Fruit fly (Drosophila melanogaster): ENCODE measurements around the gene Esyt2.

The Esyt2 gene

DNA sequence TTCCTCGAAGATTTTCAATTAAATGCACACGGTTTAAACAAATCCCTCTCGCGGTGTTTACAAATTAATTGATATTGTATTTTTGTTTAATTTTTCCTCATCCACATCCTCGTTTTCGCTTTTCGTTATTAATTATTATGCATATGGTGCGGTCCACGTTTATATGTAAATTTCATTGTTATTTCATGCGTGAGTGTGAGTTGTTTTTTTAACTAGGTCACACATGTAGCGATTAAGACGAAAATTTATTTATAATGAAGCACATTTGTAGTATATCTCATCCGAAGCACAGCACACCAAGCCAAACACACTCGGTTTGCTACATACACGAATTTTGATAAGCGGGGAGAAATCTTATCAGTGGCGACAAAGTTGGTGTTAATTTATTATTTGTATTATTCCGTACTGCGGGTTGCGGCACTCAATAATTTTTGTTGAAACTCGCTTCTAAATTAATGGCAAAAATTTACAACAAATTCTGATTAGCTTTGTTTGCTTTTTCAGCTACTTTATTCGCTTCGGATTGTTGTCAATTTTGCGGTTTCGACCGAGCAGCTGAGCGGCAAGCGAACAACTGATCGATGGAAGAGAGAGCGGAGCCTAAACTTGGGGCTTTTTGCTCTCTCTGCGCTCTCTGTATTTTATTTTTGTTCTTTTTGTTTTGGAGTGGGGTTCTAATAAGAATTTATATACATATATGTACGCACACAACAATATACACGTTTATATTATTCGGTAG, 27.0 kb downstream of the Esyt2 start:
- TF ChIP-seq rgr (GFP tag; optimal IDR thresholded peaks at IDR 0.05), result no peak
- no peak for TF ChIP-seq Dfd (GFP tag; optimal IDR thresholded peaks at IDR 0.05)
- TF ChIP-seq usp (GFP tag; optimal IDR thresholded peaks at IDR 0.05), result no peak
- TF ChIP-seq woc (GFP tag; optimal IDR thresholded peaks at IDR 0.05), result no peak
- TF ChIP-seq HLH106 (tag; optimal IDR thresholded peaks at IDR 0.05), result no peak
- peak; percentile 54 for TF ChIP-seq jim (GFP tag; optimal IDR thresholded peaks at IDR 0.05)
- TF ChIP-seq Abd-B (GFP tag; optimal IDR thresholded peaks at IDR 0.05), result no peak
- peak; percentile 4 for TF ChIP-seq sage (GFP tag; optimal IDR thresholded peaks at IDR 0.05)
- TF ChIP-seq Jra (GFP tag; optimal IDR thresholded peaks at IDR 0.05), result no peak
- peak; percentile 60 for TF ChIP-seq brk (GFP tag; optimal IDR thresholded peaks at IDR 0.05)
- TF ChIP-seq h (GFP tag; optimal IDR thresholded peaks at IDR 0.05), result peak; percentile 48
- no peak for TF ChIP-seq dsf (GFP tag; optimal IDR thresholded peaks at IDR 0.05; ENCODE audit: borderline replicate concordance)
- TF ChIP-seq dmrt93B (GFP tag; optimal IDR thresholded peaks at IDR 0.05), result no peak
- peak; percentile 75 for TF ChIP-seq CrebA (GFP tag; optimal IDR thresholded peaks at IDR 0.05; ENCODE audit: borderline replicate concordance)
- peak; percentile 89 for TF ChIP-seq Dif (GFP tag; optimal IDR thresholded peaks at IDR 0.05; ENCODE audit: partially characterized antibody)
- TF ChIP-seq CG9705 (GFP tag; optimal IDR thresholded peaks at IDR 0.05), result no peak
- TF ChIP-seq Hr83 (GFP tag; optimal IDR thresholded peaks at IDR 0.05; ENCODE audit: poor library complexity, severe bottlenecking), result peak; percentile 59
- no peak for TF ChIP-seq N (GFP tag; optimal IDR thresholded peaks at IDR 0.05)
- peak; percentile 18 for TF ChIP-seq Hnf4 (GFP tag; optimal IDR thresholded peaks at IDR 0.05)
- peak; percentile 1 for TF ChIP-seq fru (GFP tag; optimal IDR thresholded peaks at IDR 0.05)
- no peak for TF ChIP-seq ey (GFP tag; optimal IDR thresholded peaks at IDR 0.05)
- no peak for TF ChIP-seq sv (GFP tag; optimal IDR thresholded peaks at IDR 0.05)
- no peak for TF ChIP-seq CG32264 (GFP tag; optimal IDR thresholded peaks at IDR 0.05)
- peak; percentile 10 for TF ChIP-seq Sp1 (GFP tag; optimal IDR thresholded peaks at IDR 0.05)
- TF ChIP-seq GATAd (GFP tag; optimal IDR thresholded peaks at IDR 0.05), result no peak
- TF ChIP-seq lola (GFP tag; optimal IDR thresholded peaks at IDR 0.05), result no peak
- TF ChIP-seq Hr78 (GFP tag; optimal IDR thresholded peaks at IDR 0.05), result no peak
- TF ChIP-seq Mio (GFP tag; optimal IDR thresholded peaks at IDR 0.05), result no peak
- peak; percentile 73 to 87 for TF ChIP-seq dl (GFP tag; optimal IDR thresholded peaks at IDR 0.05; ENCODE audit: insufficient read depth in 1 of 2, partially characterized antibody in 2 of 2)
- no peak for TF ChIP-seq Myc (optimal IDR thresholded peaks at IDR 0.05)
- TF ChIP-seq OdsH (GFP tag; optimal IDR thresholded peaks at IDR 0.05), result no peak
- no peak for TF ChIP-seq pan (optimal IDR thresholded peaks at IDR 0.05)
- peak; percentile 16 for TF ChIP-seq Rel (GFP tag; optimal IDR thresholded peaks at IDR 0.05)
- TF ChIP-seq Rel (tag; optimal IDR thresholded peaks at IDR 0.05), result peak; percentile 42
- no peak for TF ChIP-seq foxo (GFP tag; optimal IDR thresholded peaks at IDR 0.05)
- TF ChIP-seq psq (GFP tag; optimal IDR thresholded peaks at IDR 0.05), result no peak
- peak; percentile 32 for TF ChIP-seq br (GFP tag; optimal IDR thresholded peaks at IDR 0.05)
- TF ChIP-seq Vsx2 (GFP tag; optimal IDR thresholded peaks at IDR 0.05; ENCODE audit: partially characterized antibody), result peak; percentile 65
- TF ChIP-seq tai (GFP tag; optimal IDR thresholded peaks at IDR 0.05), result no peak

DNA sequence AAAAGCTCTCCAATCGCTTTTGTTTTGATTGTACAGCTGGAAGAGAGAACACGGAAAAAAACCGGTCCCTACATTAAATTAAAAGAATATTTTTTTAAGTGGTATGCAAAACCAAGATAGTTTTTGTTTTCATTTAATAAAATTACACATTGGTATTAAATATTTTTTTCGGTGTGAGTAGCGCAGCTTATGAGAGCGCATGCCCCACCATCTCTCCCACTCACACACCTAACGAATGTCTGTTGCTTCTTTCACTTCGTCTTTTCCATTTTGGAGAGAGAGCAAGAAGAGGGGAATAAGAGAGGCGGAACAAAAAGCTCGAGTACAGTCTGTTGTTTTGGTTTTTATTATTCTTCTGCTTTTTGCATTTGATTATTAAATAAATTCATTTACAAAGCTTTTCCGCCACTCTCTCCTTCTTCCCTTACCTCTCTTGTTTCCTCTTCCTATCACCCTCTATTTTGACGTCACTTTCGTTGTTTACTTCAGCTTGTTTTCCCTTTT, 28.1 kb downstream of the Esyt2 start:
- TF ChIP-seq fru (GFP tag; optimal IDR thresholded peaks at IDR 0.05) (peak; percentile 99), Dfd (GFP tag; optimal IDR thresholded peaks at IDR 0.05) (peak; percentile 27), sage (GFP tag; optimal IDR thresholded peaks at IDR 0.05) (peak; percentile 98), woc (GFP tag; optimal IDR thresholded peaks at IDR 0.05) (peak; percentile 98), Vsx2 (GFP tag; optimal IDR thresholded peaks at IDR 0.05; ENCODE audit: partially characterized antibody) (peak; percentile 33), ey (GFP tag; optimal IDR thresholded peaks at IDR 0.05) (peak; percentile 99), CG32264 (GFP tag; optimal IDR thresholded peaks at IDR 0.05) (peak; percentile 94), Jra (GFP tag; optimal IDR thresholded peaks at IDR 0.05) (peak; percentile 97), CG9705 (GFP tag; optimal IDR thresholded peaks at IDR 0.05) (peak; percentile 93), jim (GFP tag; optimal IDR thresholded peaks at IDR 0.05) (no peak), Sp1 (GFP tag; optimal IDR thresholded peaks at IDR 0.05) (peak; percentile 99), HLH106 (tag; optimal IDR thresholded peaks at IDR 0.05) (peak; percentile 99), Myc (optimal IDR thresholded peaks at IDR 0.05) (no peak), usp (GFP tag; optimal IDR thresholded peaks at IDR 0.05) (no peak), GATAd (GFP tag; optimal IDR thresholded peaks at IDR 0.05) (peak; percentile 86), br (GFP tag; optimal IDR thresholded peaks at IDR 0.05) (peak; percentile 99), dmrt93B (GFP tag; optimal IDR thresholded peaks at IDR 0.05) (peak; percentile 96), Dif (GFP tag; optimal IDR thresholded peaks at IDR 0.05; ENCODE audit: partially characterized antibody) (peak; percentile 71), OdsH (GFP tag; optimal IDR thresholded peaks at IDR 0.05) (peak; percentile 99), Abd-B (GFP tag; optimal IDR thresholded peaks at IDR 0.05) (no peak), foxo (GFP tag; optimal IDR thresholded peaks at IDR 0.05) (peak; percentile 66 to 99), lola (GFP tag; optimal IDR thresholded peaks at IDR 0.05) (no peak), Hr78 (GFP tag; optimal IDR thresholded peaks at IDR 0.05) (no peak), Rel (GFP tag; optimal IDR thresholded peaks at IDR 0.05) (peak; percentile 98), Rel (tag; optimal IDR thresholded peaks at IDR 0.05) (peak; percentile 89), CrebA (GFP tag; optimal IDR thresholded peaks at IDR 0.05; ENCODE audit: borderline replicate concordance) (peak; percentile 96), Mio (GFP tag; optimal IDR thresholded peaks at IDR 0.05) (peak; percentile 88), sv (GFP tag; optimal IDR thresholded peaks at IDR 0.05) (peak; percentile 97), Hr83 (GFP tag; optimal IDR thresholded peaks at IDR 0.05; ENCODE audit: poor library complexity, severe bottlenecking) (peak; percentile 77), Hnf4 (GFP tag; optimal IDR thresholded peaks at IDR 0.05) (peak; percentile 99), rgr (GFP tag; optimal IDR thresholded peaks at IDR 0.05) (peak; percentile 99), N (GFP tag; optimal IDR thresholded peaks at IDR 0.05) (no peak), dsf (GFP tag; optimal IDR thresholded peaks at IDR 0.05; ENCODE audit: borderline replicate concordance) (peak; percentile 93), psq (GFP tag; optimal IDR thresholded peaks at IDR 0.05) (peak; percentile 99), tai (GFP tag; optimal IDR thresholded peaks at IDR 0.05) (peak; percentile 95), pan (optimal IDR thresholded peaks at IDR 0.05) (no peak), h (GFP tag; optimal IDR thresholded peaks at IDR 0.05) (peak; percentile 100), dl (GFP tag; optimal IDR thresholded peaks at IDR 0.05; ENCODE audit: insufficient read depth in 1 of 2, partially characterized antibody in 2 of 2) (peak; percentile 52 to 70), brk (GFP tag; optimal IDR thresholded peaks at IDR 0.05) (peak; percentile 98)
